Fruit fly (Drosophila melanogaster) whole organism, embryonic: Measurements from ENCODE around the gene jet.
A peak's percentile ranks its signal among the peaks of the same experiment; 100 is the strongest.

Source experiments
- B-H1 ChIP-seq: fragments of 200-800 bp; sonication (Bioruptor generic); IDR thresholded peaks from 3 replicates; pipeline ENCODE4 v1.3.6; 2022; ENCODE audit warnings: missing biosample characterization, missing genetic modification characterization
- Blimp-1 ChIP-seq: fragments of 200-800 bp; sonication (Bioruptor generic); optimal IDR thresholded peaks from 3 replicates; lab custom pipeline; 2018; ENCODE audit warnings: missing biosample characterization, missing genetic modification characterization, mild to moderate bottlenecking, moderate library complexity, missing genetic modification reagents
- CG1024 ChIP-seq: fragments of 200-800 bp; sonication (Bioruptor generic); IDR thresholded peaks from 2 replicates; pipeline ENCODE4 v1.3.6; 2022; ENCODE audit warnings: missing biosample characterization, missing genetic modification characterization
- CG10274 ChIP-seq: fragments of 200-800 bp; sonication (Bioruptor generic); optimal IDR thresholded peaks from 3 replicates; lab custom pipeline; 2017; ENCODE audit warnings: missing biosample characterization, mild to moderate bottlenecking, missing genetic modification characterization
- CG11723 ChIP-seq: fragments of 200-800 bp; sonication (Bioruptor generic); optimal IDR thresholded peaks from 2 replicates; lab custom pipeline; 2017; ENCODE audit warnings: missing biosample characterization, mild to moderate bottlenecking, missing genetic modification characterization
- CG17186 ChIP-seq: fragments of 200-800 bp; sonication (Bioruptor generic); optimal IDR thresholded peaks from 3 replicates; lab custom pipeline; 2017; ENCODE audit warnings: missing biosample characterization, missing genetic modification reagents, missing genetic modification characterization
- CG2202 ChIP-seq: fragments of 200-800 bp; sonication (Bioruptor generic); optimal IDR thresholded peaks from 2 replicates; lab custom pipeline; 2018; ENCODE audit warnings: missing biosample characterization, mild to moderate bottlenecking, missing genetic modification characterization
- CG2678 ChIP-seq: fragments of 200-800 bp; sonication (Bioruptor generic); optimal IDR thresholded peaks from 3 replicates; lab custom pipeline; 2019; ENCODE audit warnings: missing biosample characterization, mild to moderate bottlenecking, missing genetic modification characterization, moderate library complexity
- CG30020 ChIP-seq: fragments of 200-800 bp; optimal IDR thresholded peaks from 2 replicates; lab custom pipeline; 2019; ENCODE audit warnings: missing biosample characterization, mild to moderate bottlenecking, missing genetic modification characterization, moderate library complexity
- CG31365 ChIP-seq: fragments of 200-800 bp; sonication (Bioruptor generic); optimal IDR thresholded peaks from 2 replicates; lab custom pipeline; 2018; ENCODE audit warnings: missing biosample characterization, mild to moderate bottlenecking, missing genetic modification characterization
- CG33557 ChIP-seq: fragments of 200-800 bp; sonication (Bioruptor generic); optimal IDR thresholded peaks from 2 replicates; lab custom pipeline; 2019; ENCODE audit warnings: missing biosample characterization, mild to moderate bottlenecking, missing genetic modification characterization, moderate library complexity
- CG3407 ChIP-seq: fragments of 200-800 bp; sonication (Bioruptor generic); optimal IDR thresholded peaks from 2 replicates; lab custom pipeline; 2018; ENCODE audit warnings: missing biosample characterization, mild to moderate bottlenecking, missing genetic modification characterization
- CG34224 ChIP-seq: fragments of 200-800 bp; sonication (Bioruptor generic); IDR thresholded peaks from 3 replicates; pipeline ENCODE4 v1.3.6; 2022; ENCODE audit warnings: missing biosample characterization, missing genetic modification characterization; ENCODE audit not compliant: partially characterized antibody
- CG42726 ChIP-seq: fragments of 200-800 bp; sonication (Bioruptor generic); IDR thresholded peaks from 2 replicates; pipeline ENCODE4 v1.3.6; 2022; ENCODE audit warnings: missing biosample characterization, missing genetic modification characterization; ENCODE audit not compliant: partially characterized antibody
- CG5245 ChIP-seq: fragments of 200-800 bp; sonication (Bioruptor generic); optimal IDR thresholded peaks from 3 replicates; lab custom pipeline; 2016; ENCODE audit warnings: missing biosample characterization, missing genetic modification characterization
- CG6689 ChIP-seq: fragments of 200-800 bp; sonication (Bioruptor generic); IDR thresholded peaks from 2 replicates; pipeline ENCODE4 v1.3.6; 2022; ENCODE audit warnings: missing biosample characterization, missing genetic modification characterization
- CG7556 ChIP-seq: fragments of 200-800 bp; sonication (Bioruptor generic); optimal IDR thresholded peaks from 2 replicates; lab custom pipeline; 2017; ENCODE audit warnings: missing biosample characterization, mild to moderate bottlenecking, missing genetic modification characterization
- CG7928 ChIP-seq: fragments of 200-800 bp; sonication (Bioruptor generic); optimal IDR thresholded peaks from 2 replicates; lab custom pipeline; 2017; ENCODE audit warnings: missing biosample characterization, mild to moderate bottlenecking, missing genetic modification characterization
- CG8089 ChIP-seq: fragments of 200-800 bp; sonication (Bioruptor generic); optimal IDR thresholded peaks from 3 replicates; lab custom pipeline; 2016; ENCODE audit warnings: missing biosample characterization, missing genetic modification characterization
- CG9727 ChIP-seq: fragments of 200-800 bp; sonication (Bioruptor generic); optimal IDR thresholded peaks from 3 replicates; lab custom pipeline; 2017; ENCODE audit warnings: missing biosample characterization, mild to moderate bottlenecking, missing genetic modification characterization
- CTCF ChIP-seq: fragments of 200-800 bp; sonication (Bioruptor generic); optimal IDR thresholded peaks from 2 replicates; lab custom pipeline; 2017; ENCODE audit warnings: missing biosample characterization, mild to moderate bottlenecking, missing genetic modification characterization, moderate library complexity
- Hr51 ChIP-seq, 2 experiments: fragments of 200-800 bp; sonication (Bioruptor generic); optimal IDR thresholded peaks; 2 replicates in 1 of 2; 3 replicates in 1 of 2; lab custom pipeline; 2016 to 2018; ENCODE audit warnings: missing biosample characterization in 2 of 2, missing genetic modification characterization in 2 of 2, mild to moderate bottlenecking in 1 of 2, moderate library complexity in 1 of 2
- Taf1 ChIP-seq: fragments of 200-800 bp; sonication (Bioruptor generic); IDR thresholded peaks from 2 replicates; pipeline ENCODE4 v1.3.6; 2022; ENCODE audit warnings: missing biosample characterization, missing genetic modification characterization
- abd-A ChIP-seq: fragments of 200-800 bp; sonication (Bioruptor generic); optimal IDR thresholded peaks from 3 replicates; lab custom pipeline; 2019; ENCODE audit warnings: missing biosample characterization, mild to moderate bottlenecking, missing genetic modification characterization, moderate library complexity
- ash1 ChIP-seq: fragments of 200-800 bp; sonication (Bioruptor generic); optimal IDR thresholded peaks from 2 replicates; lab custom pipeline; 2018; ENCODE audit warnings: missing biosample characterization, mild to moderate bottlenecking, missing genetic modification characterization
- bbx ChIP-seq: fragments of 200-800 bp; sonication (Bioruptor generic); IDR thresholded peaks from 2 replicates; pipeline ENCODE4 v1.3.6; 2022; ENCODE audit warnings: missing biosample characterization, missing genetic modification characterization; ENCODE audit not compliant: partially characterized antibody
- chif ChIP-seq, 2 experiments: fragments of 200-800 bp; sonication (Bioruptor generic); optimal IDR thresholded peaks; 3 replicates each; lab custom pipeline; 2016; ENCODE audit warnings: missing biosample characterization in 2 of 2, missing genetic modification characterization in 2 of 2
- crol ChIP-seq: fragments of 200-800 bp; sonication (Bioruptor generic); IDR thresholded peaks from 2 replicates; pipeline ENCODE4 v1.3.6; 2022; ENCODE audit warnings: missing biosample characterization, missing genetic modification characterization
- da ChIP-seq: fragments of 200-800 bp; sonication (Bioruptor generic); optimal IDR thresholded peaks from 2 replicates; lab custom pipeline; 2016; ENCODE audit warnings: missing biosample characterization, missing genetic modification characterization
- dm ChIP-seq: fragments of 200-800 bp; sonication (Bioruptor generic); optimal IDR thresholded peaks from 3 replicates; lab custom pipeline; 2016; ENCODE audit warnings: missing biosample characterization, missing genetic modification characterization
- dmrt11E ChIP-seq: fragments of 200-800 bp; sonication (Bioruptor generic); optimal IDR thresholded peaks from 3 replicates; lab custom pipeline; 2018; ENCODE audit warnings: missing biosample characterization, mild to moderate bottlenecking, missing genetic modification characterization, moderate library complexity
- ems ChIP-seq: fragments of 200-800 bp; sonication (Bioruptor generic); optimal IDR thresholded peaks from 3 replicates; lab custom pipeline; 2016; ENCODE audit warnings: missing biosample characterization, missing genetic modification characterization
- ewg ChIP-seq: fragments of 200-800 bp; sonication (Bioruptor generic); optimal IDR thresholded peaks from 3 replicates; lab custom pipeline; 2017; ENCODE audit warnings: mild to moderate bottlenecking, missing biosample characterization, missing genetic modification reagents, missing genetic modification characterization
- gsb ChIP-seq: fragments of 200-800 bp; sonication (Bioruptor generic); IDR thresholded peaks from 2 replicates; pipeline ENCODE4 v1.3.6; 2022; ENCODE audit warnings: missing biosample characterization, missing genetic modification characterization
- hth ChIP-seq: fragments of >200 bp; optimal IDR thresholded peaks from 2 replicates; lab custom pipeline; 2017; ENCODE audit warnings: inconsistent platforms
- jumu ChIP-seq: fragments of 200-800 bp; sonication (Bioruptor generic); optimal IDR thresholded peaks from 3 replicates; lab custom pipeline; 2016; ENCODE audit warnings: missing biosample characterization, missing genetic modification characterization
- lab ChIP-seq: fragments of 200-800 bp; sonication (Bioruptor generic); optimal IDR thresholded peaks from 3 replicates; lab custom pipeline; 2017; ENCODE audit warnings: missing biosample characterization, missing genetic modification characterization, mild to moderate bottlenecking, moderate library complexity, missing genetic modification reagents
- nau ChIP-seq: fragments of 200-800 bp; sonication (Bioruptor generic); optimal IDR thresholded peaks from 3 replicates; lab custom pipeline; 2017; ENCODE audit warnings: missing biosample characterization, mild to moderate bottlenecking, missing genetic modification characterization, missing genetic modification reagents
- odd ChIP-seq: fragments of 200-800 bp; sonication (Bioruptor generic); optimal IDR thresholded peaks from 2 replicates; lab custom pipeline; 2017; ENCODE audit warnings: missing biosample characterization, mild to moderate bottlenecking, missing genetic modification characterization
- otp ChIP-seq: fragments of 200-800 bp; sonication (Bioruptor generic); IDR thresholded peaks from 3 replicates; pipeline ENCODE4, ENCODE4 v1.3.6; 2022; ENCODE audit warnings: missing biosample characterization, missing genetic modification characterization
- pan ChIP-seq, 4 experiments: fragments of >200 bp in 3 of 4; fragments of 200-800 bp in 1 of 4; sonication (Bioruptor generic) in 1 of 4; optimal IDR thresholded peaks in 3 of 4; IDR thresholded peaks in 1 of 4; 2 replicates each; pipeline versions ENCODE4 v1.3.6 to Lab custom; 2017 to 2022; ENCODE audit warnings: missing biosample characterization in 2 of 4, missing genetic modification characterization in 2 of 4, mixed read lengths in 1 of 4
- pfk ChIP-seq: fragments of 200-800 bp; sonication (Bioruptor generic); optimal IDR thresholded peaks from 2 replicates; lab custom pipeline; 2018; ENCODE audit warnings: missing biosample characterization, mild to moderate bottlenecking, missing genetic modification characterization, moderate library complexity
- ro ChIP-seq: fragments of 200-800 bp; sonication (Bioruptor generic); IDR thresholded peaks from 2 replicates; pipeline ENCODE4 v1.3.6; 2022; ENCODE audit warnings: missing biosample characterization, missing genetic modification characterization
- run ChIP-seq: fragments of 200-800 bp; sonication (Bioruptor generic); optimal IDR thresholded peaks from 3 replicates; lab custom pipeline; 2018; ENCODE audit warnings: missing biosample characterization, mild to moderate bottlenecking, missing genetic modification characterization
- salm ChIP-seq: fragments of 200-800 bp; sonication (Bioruptor generic); optimal IDR thresholded peaks from 2 replicates; lab custom pipeline; 2018; ENCODE audit warnings: missing biosample characterization, mild to moderate bottlenecking, missing genetic modification characterization
- slp2 ChIP-seq: fragments of 200-800 bp; sonication (Bioruptor generic); optimal IDR thresholded peaks from 2 replicates; lab custom pipeline; 2016; ENCODE audit warnings: missing biosample characterization, missing genetic modification characterization
- tll ChIP-seq, 2 experiments: fragments of 200-800 bp in 1 of 2; fragments of >200 bp in 1 of 2; sonication (Bioruptor generic) in 1 of 2; optimal IDR thresholded peaks; 2 replicates each; lab custom pipeline; 2017 to 2019; ENCODE audit warnings: missing biosample characterization in 2 of 2, missing genetic modification characterization in 2 of 2, mild to moderate bottlenecking in 1 of 2, moderate library complexity in 1 of 2
- unpg ChIP-seq: fragments of 200-800 bp; sonication (Bioruptor generic); optimal IDR thresholded peaks from 3 replicates; lab custom pipeline; 2018; ENCODE audit warnings: missing biosample characterization, mild to moderate bottlenecking, missing genetic modification characterization, moderate library complexity
- zf30C ChIP-seq: fragments of 200-800 bp; sonication (Bioruptor generic); optimal IDR thresholded peaks from 3 replicates; lab custom pipeline; 2018; ENCODE audit warnings: missing biosample characterization, mild to moderate bottlenecking, missing genetic modification characterization

jet gene

dm6 chr2L:4976988-4977551 is 27.5 kb upstream of the jet start, which contains the start of the genes Gmd and CG3792 (continued):
- TF ChIP-seq CG1024 (GFP tag; lab: Robert Waterston, UW) (peak; percentile 86), CG7928 (GFP tag; lab: Kevin White, UChicago) (peak; percentile 72), ems (GFP tag; lab: Kevin White, UChicago) (peak; percentile 91), chif (GFP tag; optimal IDR thresholded peaks at IDR 0.05; lab: Kevin White, UChicago) (peak; percentile 85 to 96), bbx (peak; percentile 81), CG17186 (GFP tag; lab: Kevin White, UChicago) (peak; percentile 63), salm (tag; lab: Kevin White, UChicago) (peak; percentile 89), CG33557 (GFP tag; lab: Kevin White, UChicago) (peak; percentile 82), unpg (GFP tag; lab: Kevin White, UChicago) (peak; percentile 96), CG9727 (GFP tag; lab: Kevin White, UChicago) (peak; percentile 96), ash1 (peak; percentile 9), lab (peak; percentile 97), zf30C (GFP tag; lab: Kevin White, UChicago) (peak; percentile 2), CG7556 (GFP tag; lab: Kevin White, UChicago) (peak; percentile 96), da (GFP tag; lab: Kevin White, UChicago) (peak; percentile 69), CG30020 (tag; lab: Kevin White, UChicago) (peak; percentile 81), CTCF (peak; percentile 51), ro (GFP tag; lab: Robert Waterston, UW) (peak; percentile 91), CG5245 (GFP tag; lab: Kevin White, UChicago) (peak; percentile 93), run (tag; lab: Kevin White, UChicago) (peak; percentile 80), CG42726 (GFP tag; lab: Robert Waterston, UW) (peak; percentile 76), jumu (peak; percentile 95), abd-A (tag; lab: Kevin White, UChicago) (no peak), CG31365 (peak; percentile 63), hth (lab: Kevin White, UChicago) (no peak), ewg (GFP tag; lab: Kevin White, UChicago) (peak; percentile 89), pan (optimal IDR thresholded peaks at IDR 0.05; lab: Kevin White, UChicago) (no peak), pan (GFP tag; optimal IDR thresholded peaks at IDR 0.05 in 1 of 2, IDR thresholded peaks at IDR 0.05 in 1 of 2) (peak in 1 of 2 experiments; percentile 96), Taf1 (GFP tag; lab: Robert Waterston, UW) (peak; percentile 95), B-H1 (GFP tag; lab: Robert Waterston, UW) (peak; percentile 95), odd (GFP tag; lab: Kevin White, UChicago) (peak; percentile 91), dm (peak; percentile 83), CG2678 (peak; percentile 97), Hr51 (GFP tag; optimal IDR thresholded peaks at IDR 0.05; lab: Kevin White, UChicago) (peak; percentile 92 to 94), slp2 (GFP tag; lab: Kevin White, UChicago) (peak; percentile 94), CG11723 (GFP tag; lab: Kevin White, UChicago) (peak; percentile 91), CG10274 (GFP tag; lab: Kevin White, UChicago) (peak; percentile 77), otp (GFP tag; lab: Robert Waterston, UW) (peak; percentile 89), dmrt11E (tag; lab: Kevin White, UChicago) (peak; percentile 95), CG2202 (tag; lab: Kevin White, UChicago) (peak; percentile 73), tll (GFP tag; optimal IDR thresholded peaks at IDR 0.05; lab: Kevin White, UChicago) (peak; percentile 14 to 44), crol (peak; percentile 62), CG6689 (GFP tag; lab: Robert Waterston, UW) (peak; percentile 97), gsb (GFP tag; lab: Robert Waterston, UW) (peak; percentile 91), CG3407 (GFP tag; lab: Kevin White, UChicago) (peak; percentile 78), Blimp-1 (GFP tag; lab: Kevin White, UChicago) (peak; percentile 91), nau (GFP tag; lab: Kevin White, UChicago) (peak; percentile 90), CG34224 (GFP tag; lab: Robert Waterston, UW) (peak; percentile 89), pfk (GFP tag; lab: Kevin White, UChicago) (peak; percentile 56), CG8089 (peak; percentile 81)
